Fruit fly (Drosophila melanogaster) whole organism: ENCODE data around the gene muc.

Experiments
- Dll ChIP-seq: fragments of >200 bp; optimal IDR thresholded peaks from 2 replicates; lab custom pipeline; 2017
- EcR ChIP-seq, 2 experiments: fragments of >200 bp; optimal IDR thresholded peaks; 2 replicates each; lab custom pipeline; 2017; ENCODE audit warnings: missing biosample characterization in 2 of 2, missing genetic modification characterization in 2 of 2, missing genetic modification reagents in 2 of 2
- pan ChIP-seq: fragments of >200 bp; optimal IDR thresholded peaks from 2 replicates; lab custom pipeline; 2017
- psq ChIP-seq: fragments of >200 bp; optimal IDR thresholded peaks from 2 replicates; lab custom pipeline; 2017
- usp ChIP-seq: fragments of >200 bp; optimal IDR thresholded peaks from 2 replicates; lab custom pipeline; 2017; ENCODE audit warnings: missing biosample characterization, missing genetic modification characterization, mixed read lengths

dm6 chr2L:7431861-7432601 lies 5.4 kb downstream of the muc start:
- no peak for TF ChIP-seq Dll
- TF ChIP-seq EcR (GFP tag; optimal IDR thresholded peaks at IDR 0.05; lab: Kevin White, UChicago): no peak
- TF ChIP-seq pan (lab: Kevin White, UChicago): no peak
- TF ChIP-seq usp (GFP tag; lab: Kevin White, UChicago): no peak
- TF ChIP-seq psq (lab: Kevin White, UChicago): no peak
